Fruit fly (Drosophila melanogaster) whole organism, embryonic: ENCODE measurements around the gene Dop1R2.

Experiments used
- Aef1 ChIP-seq: fragments of 200-800 bp; sonication (Bioruptor generic); IDR thresholded peaks from 3 replicates; pipeline ENCODE4 v1.3.6; 2022; ENCODE audit warnings: missing biosample characterization, missing genetic modification characterization
- Atf3 ChIP-seq: fragments of 200-800 bp; sonication (Bioruptor generic); optimal IDR thresholded peaks from 3 replicates; lab custom pipeline; 2016; ENCODE audit warnings: missing biosample characterization, missing genetic modification characterization
- CG10147 ChIP-seq: fragments of 200-800 bp; sonication (Bioruptor generic); optimal IDR thresholded peaks from 2 replicates; lab custom pipeline; 2019; ENCODE audit warnings: missing biosample characterization, mild to moderate bottlenecking, missing genetic modification characterization, moderate library complexity
- CG10274 ChIP-seq: fragments of 200-800 bp; sonication (Bioruptor generic); optimal IDR thresholded peaks from 3 replicates; lab custom pipeline; 2017; ENCODE audit warnings: missing biosample characterization, mild to moderate bottlenecking, missing genetic modification characterization
- CG10321 ChIP-seq: fragments of 200-800 bp; sonication (Bioruptor generic); IDR thresholded peaks from 2 replicates; pipeline ENCODE4 v1.3.6; 2022; ENCODE audit warnings: missing biosample characterization, missing genetic modification characterization
- CG10543 ChIP-seq: fragments of 200-800 bp; sonication (Bioruptor generic); optimal IDR thresholded peaks from 3 replicates; lab custom pipeline; 2017; ENCODE audit warnings: missing biosample characterization, mild to moderate bottlenecking, missing genetic modification characterization, moderate library complexity
- CG11247 ChIP-seq: fragments of 200-800 bp; sonication (Bioruptor generic); IDR thresholded peaks from 2 replicates; pipeline ENCODE4 v1.3.6; 2022; ENCODE audit warnings: missing biosample characterization, missing genetic modification characterization
- CG12071 ChIP-seq: fragments of 200-800 bp; sonication (Bioruptor generic); optimal IDR thresholded peaks from 3 replicates; lab custom pipeline; 2018; ENCODE audit warnings: missing biosample characterization, mild to moderate bottlenecking, missing genetic modification characterization
- CG12155 ChIP-seq: fragments of 200-800 bp; sonication (Bioruptor generic); optimal IDR thresholded peaks from 3 replicates; lab custom pipeline; 2016; ENCODE audit warnings: missing biosample characterization, missing genetic modification characterization
- CG13287 ChIP-seq: fragments of 200-800 bp; sonication (Bioruptor generic); IDR thresholded peaks from 2 replicates; pipeline ENCODE4 v1.3.6; 2022; ENCODE audit warnings: missing biosample characterization, missing genetic modification characterization; ENCODE audit not compliant: partially characterized antibody
- CG14050 ChIP-seq: fragments of 200-800 bp; sonication (Bioruptor generic); IDR thresholded peaks from 3 replicates; pipeline ENCODE4 v1.3.6; 2022; ENCODE audit warnings: missing biosample characterization, missing genetic modification characterization
- CG14710 ChIP-seq: fragments of 200-800 bp; sonication (Bioruptor generic); optimal IDR thresholded peaks from 3 replicates; lab custom pipeline; 2019; ENCODE audit warnings: missing biosample characterization, mild to moderate bottlenecking, missing genetic modification characterization, moderate library complexity
- CG15601 ChIP-seq: fragments of 200-800 bp; sonication (Bioruptor generic); optimal IDR thresholded peaks from 3 replicates; lab custom pipeline; 2019; ENCODE audit warnings: missing biosample characterization, mild to moderate bottlenecking, missing genetic modification characterization, moderate library complexity
- CG1603 ChIP-seq: fragments of 200-800 bp; sonication (Bioruptor generic); optimal IDR thresholded peaks from 2 replicates; lab custom pipeline; 2019; ENCODE audit warnings: missing biosample characterization, mild to moderate bottlenecking, missing genetic modification characterization, moderate library complexity
- CG1792 ChIP-seq: fragments of 200-800 bp; sonication (Bioruptor generic); optimal IDR thresholded peaks from 2 replicates; lab custom pipeline; 2016; ENCODE audit warnings: missing biosample characterization, missing genetic modification characterization
- CG2712 ChIP-seq: fragments of 200-800 bp; optimal IDR thresholded peaks from 3 replicates; lab custom pipeline; 2019; ENCODE audit warnings: missing biosample characterization, mild to moderate bottlenecking, missing genetic modification characterization, moderate library complexity
- CG3163 ChIP-seq: fragments of 200-800 bp; sonication (Bioruptor generic); optimal IDR thresholded peaks from 3 replicates; lab custom pipeline; 2016; ENCODE audit warnings: missing biosample characterization, missing genetic modification characterization
- CG33557 ChIP-seq: fragments of 200-800 bp; sonication (Bioruptor generic); optimal IDR thresholded peaks from 2 replicates; lab custom pipeline; 2019; ENCODE audit warnings: missing biosample characterization, mild to moderate bottlenecking, missing genetic modification characterization, moderate library complexity
- CG4328 ChIP-seq: fragments of 200-800 bp; sonication (Bioruptor generic); optimal IDR thresholded peaks from 3 replicates; lab custom pipeline; 2017; ENCODE audit warnings: missing biosample characterization, missing genetic modification reagents, missing genetic modification characterization
- CG4404 ChIP-seq: fragments of 200-800 bp; sonication (Bioruptor generic); IDR thresholded peaks from 2 replicates; pipeline ENCODE4 v1.3.6; 2022; ENCODE audit warnings: missing biosample characterization, missing genetic modification characterization
- CG6254 ChIP-seq: fragments of 200-800 bp; sonication (Bioruptor generic); optimal IDR thresholded peaks from 3 replicates; lab custom pipeline; 2017; ENCODE audit warnings: mild to moderate bottlenecking, missing biosample characterization, missing genetic modification reagents, missing genetic modification characterization
- CG8290 ChIP-seq, 3 experiments: fragments of 200-800 bp; sonication (Bioruptor generic); optimal IDR thresholded peaks; 2 replicates each; lab custom pipeline; 2016 to 2019; ENCODE audit warnings: missing biosample characterization in 3 of 3, missing genetic modification characterization in 3 of 3, mild to moderate bottlenecking in 2 of 3, moderate library complexity in 1 of 3
- CG8944 ChIP-seq: fragments of 200-800 bp; sonication (Bioruptor generic); optimal IDR thresholded peaks from 3 replicates; lab custom pipeline; 2016; ENCODE audit warnings: missing biosample characterization, missing genetic modification characterization
- CG9437 ChIP-seq: fragments of 200-800 bp; sonication (Bioruptor generic); optimal IDR thresholded peaks from 2 replicates; lab custom pipeline; 2018; ENCODE audit warnings: missing biosample characterization, mild to moderate bottlenecking, missing genetic modification characterization
- CG9727 ChIP-seq: fragments of 200-800 bp; sonication (Bioruptor generic); optimal IDR thresholded peaks from 3 replicates; lab custom pipeline; 2017; ENCODE audit warnings: missing biosample characterization, mild to moderate bottlenecking, missing genetic modification characterization
- Chrac-16 ChIP-seq: fragments of 200-800 bp; sonication (Bioruptor generic); optimal IDR thresholded peaks from 3 replicates; lab custom pipeline; 2016; ENCODE audit warnings: missing biosample characterization, missing genetic modification characterization
- Eip74EF ChIP-seq, 2 experiments: fragments of 200-800 bp in 1 of 2; fragments of >200 bp in 1 of 2; sonication (Bioruptor generic) in 1 of 2; optimal IDR thresholded peaks; 2 replicates each; lab custom pipeline; 2017 to 2019; ENCODE audit warnings: missing biosample characterization in 2 of 2, missing genetic modification characterization in 2 of 2, mild to moderate bottlenecking in 1 of 2, moderate library complexity in 1 of 2
- HLH54F ChIP-seq: fragments of 200-800 bp; sonication (Bioruptor generic); optimal IDR thresholded peaks from 3 replicates; lab custom pipeline; 2016; ENCODE audit warnings: missing biosample characterization, missing genetic modification characterization
- Myb ChIP-seq: fragments of 200-800 bp; sonication (Bioruptor generic); optimal IDR thresholded peaks from 2 replicates; lab custom pipeline; 2016; ENCODE audit warnings: missing biosample characterization, missing genetic modification characterization
- Neu2 ChIP-seq: fragments of 200-800 bp; sonication (Bioruptor generic); optimal IDR thresholded peaks from 3 replicates; lab custom pipeline; 2016; ENCODE audit warnings: missing biosample characterization, missing genetic modification characterization, borderline replicate concordance
- Nf-YC ChIP-seq: fragments of 200-800 bp; optimal IDR thresholded peaks from 3 replicates; lab custom pipeline; 2019; ENCODE audit warnings: missing biosample characterization, mild to moderate bottlenecking, missing genetic modification characterization, moderate library complexity
- Opbp ChIP-seq: fragments of 200-800 bp; sonication (Bioruptor generic); IDR thresholded peaks from 3 replicates; pipeline ENCODE4 v1.3.6; 2022; ENCODE audit warnings: missing biosample characterization, missing genetic modification characterization; ENCODE audit not compliant: partially characterized antibody
- chif ChIP-seq, 2 experiments: fragments of 200-800 bp; sonication (Bioruptor generic); optimal IDR thresholded peaks; 3 replicates each; lab custom pipeline; 2016; ENCODE audit warnings: missing biosample characterization in 2 of 2, missing genetic modification characterization in 2 of 2
- cwo ChIP-seq: fragments of 200-800 bp; sonication (Bioruptor generic); optimal IDR thresholded peaks from 3 replicates; lab custom pipeline; 2017; ENCODE audit warnings: missing biosample characterization, missing genetic modification characterization, mild to moderate bottlenecking, moderate library complexity, missing genetic modification reagents
- dm ChIP-seq: fragments of 200-800 bp; sonication (Bioruptor generic); optimal IDR thresholded peaks from 3 replicates; lab custom pipeline; 2016; ENCODE audit warnings: missing biosample characterization, missing genetic modification characterization
- exex ChIP-seq: fragments of 200-800 bp; sonication (Bioruptor generic); optimal IDR thresholded peaks from 4 replicates; lab custom pipeline; 2018; ENCODE audit warnings: missing biosample characterization, mild to moderate bottlenecking, missing genetic modification characterization, moderate library complexity
- fd102C ChIP-seq: fragments of 200-800 bp; sonication (Bioruptor generic); optimal IDR thresholded peaks from 2 replicates; lab custom pipeline; 2018; ENCODE audit warnings: missing biosample characterization, mild to moderate bottlenecking, missing genetic modification characterization, moderate library complexity
- gcm ChIP-seq: fragments of 200-800 bp; sonication (Bioruptor generic); optimal IDR thresholded peaks from 2 replicates; lab custom pipeline; 2019; ENCODE audit warnings: missing biosample characterization, mild to moderate bottlenecking, missing genetic modification characterization, moderate library complexity
- gem ChIP-seq: fragments of 200-800 bp; sonication (Bioruptor generic); optimal IDR thresholded peaks from 2 replicates; lab custom pipeline; 2019; ENCODE audit warnings: missing biosample characterization, mild to moderate bottlenecking, missing genetic modification characterization, moderate library complexity
- ind ChIP-seq: fragments of 200-800 bp; sonication (Bioruptor generic); optimal IDR thresholded peaks from 3 replicates; lab custom pipeline; 2016; ENCODE audit warnings: missing biosample characterization, missing genetic modification characterization
- lab ChIP-seq: fragments of 200-800 bp; sonication (Bioruptor generic); optimal IDR thresholded peaks from 3 replicates; lab custom pipeline; 2017; ENCODE audit warnings: missing biosample characterization, missing genetic modification characterization, mild to moderate bottlenecking, moderate library complexity, missing genetic modification reagents
- nerfin-1 ChIP-seq: fragments of 200-800 bp; sonication (Bioruptor generic); optimal IDR thresholded peaks from 3 replicates; lab custom pipeline; 2019; ENCODE audit warnings: missing biosample characterization, mild to moderate bottlenecking, missing genetic modification characterization, moderate library complexity
- pfk ChIP-seq: fragments of 200-800 bp; sonication (Bioruptor generic); optimal IDR thresholded peaks from 2 replicates; lab custom pipeline; 2018; ENCODE audit warnings: missing biosample characterization, mild to moderate bottlenecking, missing genetic modification characterization, moderate library complexity
- pho ChIP-seq: fragments of 200-800 bp; sonication (Bioruptor generic); optimal IDR thresholded peaks from 2 replicates; lab custom pipeline; 2016; ENCODE audit warnings: missing biosample characterization, missing genetic modification characterization
- pzg ChIP-seq: fragments of 200-800 bp; sonication (Bioruptor generic); optimal IDR thresholded peaks from 3 replicates; lab custom pipeline; 2018; ENCODE audit warnings: missing biosample characterization, mild to moderate bottlenecking, missing genetic modification characterization, moderate library complexity
- shn ChIP-seq: fragments of 200-800 bp; sonication (Bioruptor generic); optimal IDR thresholded peaks from 3 replicates; lab custom pipeline; 2016; ENCODE audit warnings: missing biosample characterization, missing genetic modification characterization
- sim ChIP-seq: fragments of 200-800 bp; sonication (Bioruptor generic); IDR thresholded peaks from 2 replicates; pipeline ENCODE4 v1.3.6; 2022; ENCODE audit warnings: missing biosample characterization, missing genetic modification characterization
- sisA ChIP-seq: fragments of 200-800 bp; sonication (Bioruptor generic); IDR thresholded peaks from 2 replicates; pipeline ENCODE4 v1.3.6; 2022; ENCODE audit warnings: missing biosample characterization, missing genetic modification characterization
- stc ChIP-seq: fragments of 200-800 bp; sonication (Bioruptor generic); IDR thresholded peaks from 2 replicates; pipeline ENCODE4 v1.3.6; 2022; ENCODE audit warnings: missing biosample characterization, missing genetic modification characterization
- tap ChIP-seq: fragments of 200-800 bp; optimal IDR thresholded peaks from 3 replicates; lab custom pipeline; 2019; ENCODE audit warnings: missing biosample characterization, mild to moderate bottlenecking, missing genetic modification characterization, moderate library complexity

Dop1R2 gene

DNA sequence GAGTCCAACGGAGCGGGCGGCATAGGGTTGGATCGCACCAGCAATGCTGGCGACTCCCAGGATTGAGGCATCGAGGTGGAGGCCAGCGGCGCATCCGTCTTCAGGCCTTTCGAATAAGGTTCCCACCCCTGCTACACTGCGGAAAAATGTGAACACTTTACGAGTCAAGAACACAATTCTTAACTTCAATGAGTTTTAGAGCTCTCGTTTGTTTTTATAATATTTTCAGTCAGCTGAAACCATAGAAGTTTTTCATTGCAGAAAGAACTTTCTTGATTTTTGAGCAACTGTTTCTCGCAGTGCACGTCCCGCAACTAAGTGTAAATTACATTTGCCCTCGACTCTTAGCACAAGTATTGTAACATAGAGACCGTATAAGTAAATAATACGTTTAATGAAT lies 36.6 kb upstream of the Dop1R2 start (continued):
- peak; percentile 34 for TF ChIP-seq sisA (GFP tag; lab: Robert Waterston, UW)
- no peak for TF ChIP-seq CG10274
- no peak for TF ChIP-seq Myb (GFP tag; lab: Kevin White, UChicago)
- TF ChIP-seq Eip74EF (GFP tag; optimal IDR thresholded peaks at IDR 0.05; lab: Kevin White, UChicago): no peak
- no peak for TF ChIP-seq cwo
- TF ChIP-seq pho (GFP tag; lab: Kevin White, UChicago): no peak
- no peak for TF ChIP-seq CG10543 (GFP tag; lab: Kevin White, UChicago)
- TF ChIP-seq stc (GFP tag; lab: Robert Waterston, UW): no peak
- no peak for TF ChIP-seq tap
- TF ChIP-seq Atf3: peak; percentile 10
- TF ChIP-seq CG13287: no peak
- TF ChIP-seq sim (GFP tag; lab: Robert Waterston, UW): no peak
- TF ChIP-seq CG8944: no peak
- TF ChIP-seq nerfin-1: no peak
- no peak for TF ChIP-seq pfk (GFP tag; lab: Kevin White, UChicago)
- TF ChIP-seq ind (GFP tag; lab: Kevin White, UChicago): no peak
- TF ChIP-seq pzg: no peak
- no peak for TF ChIP-seq dm (GFP tag; lab: Kevin White, UChicago)
- TF ChIP-seq CG4328 (GFP tag; lab: Kevin White, UChicago): no peak
- no peak for TF ChIP-seq CG3163
- TF ChIP-seq exex (tag; lab: Kevin White, UChicago): no peak
- TF ChIP-seq CG4404 (GFP tag; lab: Robert Waterston, UW): peak; percentile 67
- TF ChIP-seq CG8290 (GFP tag; optimal IDR thresholded peaks at IDR 0.05; lab: Kevin White, UChicago): no peak
- no peak for TF ChIP-seq CG8290 (tag; optimal IDR thresholded peaks at IDR 0.05; lab: Kevin White, UChicago)
- TF ChIP-seq CG33557: no peak
- no peak for TF ChIP-seq CG14050
- peak; percentile 38 for TF ChIP-seq CG14710
- TF ChIP-seq chif (GFP tag; optimal IDR thresholded peaks at IDR 0.05; lab: Kevin White, UChicago): peak; percentile 21 to 50
- TF ChIP-seq CG12155 (GFP tag; lab: Kevin White, UChicago): no peak
- TF ChIP-seq gem (tag; lab: Kevin White, UChicago): peak; percentile 55
- TF ChIP-seq CG6254 (GFP tag; lab: Kevin White, UChicago): no peak
- TF ChIP-seq gcm (GFP tag; lab: Kevin White, UChicago): no peak
- no peak for TF ChIP-seq CG10321 (GFP tag; lab: Robert Waterston, UW)
- TF ChIP-seq fd102C (GFP tag; lab: Kevin White, UChicago): peak; percentile 28
- no peak for TF ChIP-seq CG11247
- no peak for TF ChIP-seq CG15601 (tag; lab: Kevin White, UChicago)
- no peak for TF ChIP-seq lab
- TF ChIP-seq shn: no peak
- no peak for TF ChIP-seq Nf-YC
- no peak for TF ChIP-seq Aef1 (GFP tag; lab: Robert Waterston, UW)
- no peak for TF ChIP-seq Opbp (GFP tag; lab: Robert Waterston, UW)
- TF ChIP-seq CG12071: no peak
- TF ChIP-seq CG9437 (GFP tag; lab: Kevin White, UChicago): no peak
- no peak for TF ChIP-seq CG10147 (GFP tag; lab: Kevin White, UChicago)
- peak; percentile 63 for TF ChIP-seq CG1603
- TF ChIP-seq HLH54F (GFP tag; lab: Kevin White, UChicago): no peak
- TF ChIP-seq CG1792: no peak
- TF ChIP-seq CG9727 (GFP tag; lab: Kevin White, UChicago): peak; percentile 59
- TF ChIP-seq CG2712 (tag; lab: Kevin White, UChicago): peak; percentile 55
- no peak for TF ChIP-seq Neu2 (GFP tag; lab: Kevin White, UChicago)
- peak; percentile 34 for TF ChIP-seq Chrac-16 (GFP tag; lab: Kevin White, UChicago)
